Worm (Caenorhabditis elegans) whole organism, midembryonic: ENCODE measurements around the gene C27D8.1.

Experiments used
- T22C8.4 ChIP-seq: fragments of 200-800 bp; sonication (Bioruptor generic); IDR thresholded peaks from 2 replicates; pipeline ENCODE4 v1.3.6; 2022; ENCODE audit warnings: missing genetic modification characterization, missing compliant biosample characterization
- cog-1 ChIP-seq: sonication (generic microtip); optimal IDR thresholded peaks from 2 replicates; lab custom pipeline; 2016; ENCODE audit warnings: missing genetic modification characterization, missing compliant biosample characterization
- flt-1 ChIP-seq: fragments of 200-800 bp; sonication (Bioruptor generic); IDR thresholded peaks from 2 replicates; pipeline ENCODE4 v1.3.6; 2022; ENCODE audit warnings: missing genetic modification characterization, missing compliant biosample characterization
- klf-2 ChIP-seq: fragments of 200-800 bp; sonication (Bioruptor generic); conservative IDR thresholded peaks from 2 replicates; pipeline ENCODE4 v1.3.6; 2022; ENCODE audit warnings: missing genetic modification reagents, missing genetic modification characterization, missing compliant biosample characterization
- med-1 ChIP-seq: sonication (generic microtip); optimal IDR thresholded peaks from 2 replicates; lab custom pipeline; 2017; ENCODE audit warnings: missing genetic modification characterization, mild to moderate bottlenecking, missing compliant biosample characterization, antibody characterized with exemption, missing genetic modification reagents; ENCODE audit not compliant: insufficient read depth
- ref-1 ChIP-seq: fragments of 200-800 bp; sonication (Bioruptor generic); conservative IDR thresholded peaks from 2 replicates; pipeline ENCODE4 v1.3.6; 2022; ENCODE audit warnings: missing genetic modification reagents, missing genetic modification characterization, missing compliant biosample characterization
- tab-1 ChIP-seq: fragments of 200-800 bp; sonication (Bioruptor generic); IDR thresholded peaks from 2 replicates; pipeline ENCODE4 v1.3.6; 2022; ENCODE audit warnings: missing genetic modification characterization, missing compliant biosample characterization
- ztf-23 ChIP-seq: fragments of 200-800 bp; sonication (Bioruptor generic); IDR thresholded peaks from 2 replicates; pipeline ENCODE4 v1.3.6; 2022; ENCODE audit warnings: missing genetic modification reagents, missing genetic modification characterization, missing compliant biosample characterization
- ztf-29 ChIP-seq: fragments of 200-800 bp; sonication (Bioruptor generic); IDR thresholded peaks from 2 replicates; pipeline ENCODE4 v1.3.6; 2022; ENCODE audit warnings: missing genetic modification reagents, missing genetic modification characterization, missing compliant biosample characterization

- TF ChIP-seq ztf-29 (GFP tag; lab: Robert Waterston, UW) (no peak), med-1 (no peak), ref-1 (no peak), T22C8.4 (GFP tag; lab: Robert Waterston, UW) (no peak), flt-1 (GFP tag; lab: Robert Waterston, UW) (no peak), tab-1 (GFP tag; lab: Robert Waterston, UW) (no peak), ztf-23 (no peak), klf-2 (GFP tag; lab: Robert Waterston, UW) (no peak), cog-1 (tag; lab: Kevin White, UChicago) (no peak)
These were observed 6.6 kb upstream of the C27D8.1 start, which contains the start of gene C27D8.2 for ce11 chrIV:12710996-12711395.
